Worm (Caenorhabditis elegans): ENCODE data around the gene F47G9.4.

F47G9.4 gene

DNA sequence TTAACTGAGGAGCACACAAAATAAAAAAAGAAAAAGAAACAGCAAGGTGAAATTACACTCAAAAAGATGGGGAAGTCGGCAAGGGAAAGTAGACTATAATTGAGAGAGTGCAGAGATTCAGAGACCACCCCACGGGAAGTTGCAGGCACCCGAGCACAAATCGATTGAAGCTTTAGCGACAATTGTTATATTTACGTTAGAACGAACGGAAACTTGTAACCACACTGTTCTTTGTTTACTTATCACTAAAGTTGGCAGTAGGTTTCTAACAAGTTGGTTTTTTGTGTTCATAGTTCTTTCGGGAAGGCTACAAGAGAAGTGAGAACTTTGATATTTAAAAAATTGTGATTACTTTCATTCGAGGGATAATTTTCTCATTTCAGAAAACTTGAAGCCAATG is at the start of gene F47G9.4:
F47G9.4 (minus strand) TSS at position 98 of the 400 bp plus-strand sequence.
- TF ChIP-seq pha-4 (GFP tag; IDR thresholded peaks at IDR 0.05) (no peak), pha-4 (tag; optimal IDR thresholded peaks at IDR 0.05) (peak; percentile 74), ztf-7 (tag; optimal IDR thresholded peaks at IDR 0.05) (no peak), nhr-25 (tag; optimal IDR thresholded peaks at IDR 0.05; ENCODE audit: borderline replicate concordance, insufficient read depth) (no peak), hlh-11 (tag; optimal IDR thresholded peaks at IDR 0.05) (peak; percentile 25), daf-16 (GFP tag; optimal IDR thresholded peaks at IDR 0.05) (no peak), daf-16 (tag; optimal IDR thresholded peaks at IDR 0.05) (peak; percentile 18), ztf-11 (tag; optimal IDR thresholded peaks at IDR 0.05) (no peak), nhr-28 (tag; optimal IDR thresholded peaks at IDR 0.05) (peak; percentile 48), vab-7 (GFP tag; IDR thresholded peaks at IDR 0.05) (no peak), daf-19 (GFP tag; conservative IDR thresholded peaks at IDR 0.05) (no peak)

DNA sequence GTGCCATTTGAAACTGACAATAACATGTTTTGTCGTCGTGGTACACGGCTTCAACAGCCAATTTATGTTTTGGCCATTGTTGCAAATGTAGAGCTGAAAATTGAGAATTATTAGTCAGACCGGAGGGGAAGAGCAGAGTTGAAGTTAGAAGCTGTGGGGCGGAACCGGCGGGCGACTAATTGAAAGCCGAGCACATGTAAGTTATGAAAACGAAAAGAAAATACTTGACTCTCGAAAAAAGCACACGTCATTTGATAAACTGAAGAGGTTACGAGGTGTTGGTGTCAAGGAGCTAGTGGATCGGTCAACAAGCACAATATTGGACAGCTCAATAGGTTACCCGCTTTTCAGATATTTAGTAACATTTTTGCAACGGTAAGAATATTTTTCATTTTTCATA is 44.5 kb upstream of the F47G9.4 start, which contains the start of gene dop-5:
dop-5 (minus strand) TSS at position 101 of the 400 bp plus-strand sequence.
- no peak for TF ChIP-seq unc-130 (GFP tag; optimal IDR thresholded peaks at IDR 0.05)
- no peak for TF ChIP-seq lir-3 (tag; optimal IDR thresholded peaks at IDR 0.05)
- no peak for TF ChIP-seq spr-3 (GFP tag; optimal IDR thresholded peaks at IDR 0.05)
- peak; percentile 75 for TF ChIP-seq aha-1 (tag)

DNA sequence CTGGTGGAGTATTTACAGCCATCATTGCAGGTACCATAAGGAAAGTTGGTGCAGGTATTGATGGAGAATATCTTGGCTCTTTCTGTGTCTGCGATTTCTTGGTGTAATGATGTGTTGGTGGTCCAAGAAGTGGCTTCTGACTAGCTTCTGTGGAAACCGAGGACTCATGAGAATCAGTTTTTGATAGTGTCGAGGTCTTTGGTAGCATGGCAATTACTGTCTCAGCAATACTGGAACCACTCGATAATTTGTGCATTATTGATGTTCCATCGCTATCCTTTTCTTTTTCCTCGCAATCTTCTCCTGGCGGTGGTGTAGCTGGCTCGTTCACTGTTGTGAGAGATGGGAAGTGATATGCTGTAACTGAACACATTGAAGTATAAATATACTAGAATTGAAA is 42.0 kb upstream of the F47G9.4 start:
- peak in 1 of 2 experiments; percentile 57 for TF ChIP-seq unc-62 (GFP tag; optimal IDR thresholded peaks at IDR 0.05 in 1 of 2)
- TF ChIP-seq unc-62 (tag; optimal IDR thresholded peaks at IDR 0.05): no peak
- peak; percentile 92 for TF ChIP-seq aha-1 (tag)
- TF ChIP-seq fos-1 (tag; optimal IDR thresholded peaks at IDR 0.05): no peak

DNA sequence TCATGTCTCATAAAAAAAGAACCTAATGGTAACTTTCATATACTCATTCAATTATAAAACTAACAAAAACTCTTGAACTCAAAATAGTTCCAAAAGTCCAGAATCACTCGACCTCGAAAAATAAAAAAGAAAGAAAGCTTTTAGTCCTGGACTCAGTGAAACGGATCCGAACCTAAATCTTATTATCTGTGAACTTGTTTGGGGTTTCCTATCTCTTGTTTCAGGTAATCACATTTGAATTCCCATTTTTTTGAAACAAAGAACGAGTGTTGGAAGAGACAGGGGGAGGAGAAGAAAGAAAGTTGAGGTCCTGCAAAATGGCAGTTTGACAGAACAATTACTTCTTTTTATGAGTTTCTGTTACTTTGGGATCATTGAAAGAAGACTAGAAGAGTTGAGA is 32.6 kb upstream of the F47G9.4 start:
- no peak for TF ChIP-seq zag-1 (tag; optimal IDR thresholded peaks at IDR 0.05)
- peak; percentile 75 for TF ChIP-seq ces-1 (GFP tag; optimal IDR thresholded peaks at IDR 0.05)

DNA sequence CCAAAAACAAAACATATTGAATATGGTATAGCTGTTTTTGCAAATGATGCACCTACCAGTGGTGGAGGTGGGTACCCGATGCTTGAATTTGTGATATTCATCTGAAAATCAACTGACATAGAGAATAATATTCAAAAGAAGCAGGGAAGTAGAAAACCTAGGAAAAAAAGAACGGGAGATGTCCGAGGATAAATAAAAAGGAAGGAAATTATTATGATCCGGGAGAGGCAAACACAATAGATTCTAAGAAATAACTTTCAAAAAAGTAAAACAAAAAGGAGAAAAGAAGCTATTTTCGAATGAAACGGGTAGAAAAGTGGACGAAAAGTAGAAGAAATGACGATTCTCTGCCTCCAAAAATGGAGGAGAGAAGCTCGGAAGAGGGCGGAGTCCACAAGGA is 31.3 kb upstream of the F47G9.4 start, which contains the start of gene npr-25:
npr-25 (minus strand) TSS at position 101 of the 400 bp plus-strand sequence.
- TF ChIP-seq daf-12 (tag; optimal IDR thresholded peaks at IDR 0.05) (no peak), madf-5 (GFP tag; IDR thresholded peaks at IDR 0.05) (no peak), unc-62 (GFP tag; optimal IDR thresholded peaks at IDR 0.05 in 1 of 2) (no peak), unc-62 (tag; optimal IDR thresholded peaks at IDR 0.05) (no peak), unc-130 (GFP tag; optimal IDR thresholded peaks at IDR 0.05) (no peak), nhr-6 (tag; optimal IDR thresholded peaks at IDR 0.05) (no peak), ceh-20 (GFP tag; IDR thresholded peaks at IDR 0.05) (no peak), sdz-12 (GFP tag; optimal IDR thresholded peaks at IDR 0.05) (no peak), tag-97 (GFP tag; IDR thresholded peaks at IDR 0.05) (no peak), fkh-10 (GFP tag; optimal IDR thresholded peaks at IDR 0.05) (no peak), nhr-28 (tag; optimal IDR thresholded peaks at IDR 0.05) (no peak), dve-1 (tag; optimal IDR thresholded peaks at IDR 0.05; ENCODE audit: insufficient read depth) (no peak), ces-1 (GFP tag; optimal IDR thresholded peaks at IDR 0.05) (no peak), nhr-25 (tag; optimal IDR thresholded peaks at IDR 0.05; ENCODE audit: borderline replicate concordance, insufficient read depth) (no peak), duxl-1 (tag; optimal IDR thresholded peaks at IDR 0.05; ENCODE audit: poor library complexity) (no peak), nhr-102 (tag; optimal IDR thresholded peaks at IDR 0.05) (no peak)

DNA sequence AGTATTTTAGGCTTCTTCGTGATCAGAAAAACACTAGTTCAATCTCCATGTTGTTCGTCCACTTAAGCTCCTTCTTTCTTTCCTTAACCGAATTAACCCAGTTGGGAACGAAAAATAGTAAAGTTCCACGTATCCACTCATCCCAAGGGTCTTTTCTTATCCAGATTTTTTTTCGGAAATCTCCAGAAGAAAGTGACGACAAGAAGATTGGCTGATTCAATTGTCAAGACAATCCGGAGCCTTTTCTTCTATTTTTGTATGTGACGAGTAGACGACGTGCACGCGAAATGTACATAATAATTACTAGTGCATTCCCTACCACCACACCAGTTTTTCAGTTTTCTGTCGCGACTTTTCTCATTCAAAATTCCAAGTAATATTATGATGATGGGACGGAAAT is 29.6 kb upstream of the F47G9.4 start:
- TF ChIP-seq ces-1 (GFP tag; optimal IDR thresholded peaks at IDR 0.05): peak; percentile 77
- TF ChIP-seq fkh-10 (GFP tag; optimal IDR thresholded peaks at IDR 0.05): peak; percentile 65
- TF ChIP-seq lsy-2 (tag; optimal IDR thresholded peaks at IDR 0.05): peak in 1 of 2 experiments; percentile 6
- no peak for TF ChIP-seq ceh-28 (tag; optimal IDR thresholded peaks at IDR 0.05)
- no peak for TF ChIP-seq lin-1 (GFP tag; IDR thresholded peaks at IDR 0.05)

All from whole organism, L4 larva.